Worm (Caenorhabditis elegans) whole organism, L3 larva: Measurements from ENCODE around the gene lgc-24.

ENCODE experiments used
- egl-27 ChIP-seq: sonication (generic microtip); optimal IDR thresholded peaks from 4 replicates; lab custom pipeline; 2017; ENCODE audit warnings: missing biosample characterization, missing genetic modification reagents, missing genetic modification characterization
- fos-1 ChIP-seq: fragments of 150-350 bp; optimal IDR thresholded peaks from 2 replicates; lab custom pipeline; 2014; ENCODE audit warnings: missing biosample characterization, missing genetic modification characterization
- mdl-1 ChIP-seq: fragments of 150-350 bp; optimal IDR thresholded peaks from 2 replicates; lab custom pipeline; 2014; ENCODE audit warnings: missing biosample characterization, missing genetic modification characterization
- nhr-237 ChIP-seq: fragments of 150-350 bp; optimal IDR thresholded peaks from 2 replicates; lab custom pipeline; 2014; ENCODE audit warnings: missing biosample characterization, missing genetic modification characterization
- nhr-25 ChIP-seq: sonication (generic microtip); optimal IDR thresholded peaks from 2 replicates; lab custom pipeline; 2017; ENCODE audit warnings: missing biosample characterization, missing genetic modification characterization
- nhr-43 ChIP-seq: sonication (generic microtip); optimal IDR thresholded peaks from 2 replicates; lab custom pipeline; 2016; ENCODE audit warnings: mild to moderate bottlenecking, missing genetic modification characterization, missing compliant biosample characterization; ENCODE audit not compliant: poor library complexity, severe bottlenecking
- nhr-77 ChIP-seq: fragments of 150-350 bp; optimal IDR thresholded peaks from 2 replicates; lab custom pipeline; 2014; ENCODE audit warnings: missing biosample characterization, missing genetic modification characterization
- skn-1 ChIP-seq: fragments of 150-350 bp; optimal IDR thresholded peaks from 2 replicates; lab custom pipeline; 2014; ENCODE audit warnings: missing biosample characterization, missing genetic modification characterization
- unc-62 ChIP-seq: fragments of 150-350 bp; sonication (generic microtip); optimal IDR thresholded peaks from 4 replicates; lab custom pipeline; 2014; ENCODE audit warnings: missing biosample characterization, missing genetic modification reagents, missing genetic modification characterization
- ztf-4 ChIP-seq: fragments of 150-350 bp; optimal IDR thresholded peaks from 2 replicates; lab custom pipeline; 2014; ENCODE audit warnings: missing biosample characterization, missing genetic modification characterization

ce11 chrX:12036114-12036513, 32.2 kb upstream of the lgc-24 start:
- TF ChIP-seq skn-1 (tag; lab: Kevin White, UChicago): no peak
- no peak for TF ChIP-seq nhr-25 (tag; lab: Kevin White, UChicago)
- TF ChIP-seq nhr-77 (tag; lab: Kevin White, UChicago): no peak
- no peak for TF ChIP-seq nhr-237 (tag; lab: Kevin White, UChicago)
- TF ChIP-seq unc-62: no peak
- TF ChIP-seq mdl-1 (tag; lab: Kevin White, UChicago): no peak
- no peak for TF ChIP-seq fos-1
- no peak for TF ChIP-seq nhr-43 (tag; lab: Kevin White, UChicago)
- no peak for TF ChIP-seq egl-27 (tag; lab: Kevin White, UChicago)
- TF ChIP-seq ztf-4 (tag; lab: Kevin White, UChicago): no peak
